Fruit fly (Drosophila melanogaster) whole organism: Measurements from ENCODE around the gene Dref.

Experiments
- Dll ChIP-seq: fragments of >200 bp; optimal IDR thresholded peaks from 2 replicates; lab custom pipeline; 2017
- pan ChIP-seq: fragments of >200 bp; optimal IDR thresholded peaks from 2 replicates; lab custom pipeline; 2017
- psq ChIP-seq: fragments of >200 bp; optimal IDR thresholded peaks from 2 replicates; lab custom pipeline; 2017
- usp ChIP-seq: fragments of >200 bp; optimal IDR thresholded peaks from 2 replicates; lab custom pipeline; 2017; ENCODE audit warnings: missing biosample characterization, missing genetic modification characterization, mixed read lengths

DNA sequence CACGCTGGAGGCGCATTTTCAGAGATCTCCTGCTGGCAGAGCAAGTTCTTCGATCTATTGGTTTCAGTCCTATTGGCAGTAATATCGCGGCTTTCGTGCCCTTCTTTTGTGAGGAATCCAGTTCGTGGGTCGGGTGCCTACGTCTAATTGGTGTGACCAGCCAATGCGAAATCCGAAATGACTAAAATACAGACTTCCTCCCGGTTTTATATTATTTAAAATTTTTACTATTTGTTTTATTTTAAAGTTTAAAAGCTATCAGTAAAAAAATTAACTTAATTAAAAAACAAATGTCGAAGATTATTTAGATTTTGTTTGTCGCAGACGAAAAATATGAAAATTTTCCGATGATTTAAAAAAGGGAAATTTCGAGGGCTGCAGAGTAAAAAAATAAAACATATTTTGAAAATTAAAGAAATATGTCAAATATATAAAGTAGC, 3.4 kb downstream of the Dref start, which contains the start of gene CG5850:
- TF ChIP-seq psq (lab: Kevin White, UChicago) = no peak
- TF ChIP-seq pan (lab: Kevin White, UChicago) = no peak
- no peak for TF ChIP-seq Dll (lab: Kevin White, UChicago)
- TF ChIP-seq usp (GFP tag; lab: Kevin White, UChicago) = no peak
